Worm (Caenorhabditis elegans): Measurements from ENCODE around the gene C35D10.3.

- TF ChIP-seq tbx-37 (GFP tag; conservative IDR thresholded peaks at IDR 0.05) (no peak), flt-1 (GFP tag; IDR thresholded peaks at IDR 0.05) (no peak), hmbx-1 (tag; optimal IDR thresholded peaks at IDR 0.05) (no peak), F13C5.2 (tag; optimal IDR thresholded peaks at IDR 0.05) (no peak), scrt-1 (GFP tag; IDR thresholded peaks at IDR 0.05) (no peak), ama-1 (optimal IDR thresholded peaks at IDR 0.05) (no peak), tra-4 (tag; optimal IDR thresholded peaks at IDR 0.05) (no peak), sea-1 (GFP tag; conservative IDR thresholded peaks at IDR 0.05) (no peak), aly-1 (tag; optimal IDR thresholded peaks at IDR 0.05) (no peak), hnd-1 (tag; optimal IDR thresholded peaks at IDR 0.05) (no peak), B0310.2 (tag; optimal IDR thresholded peaks at IDR 0.05) (no peak)
Measured at ce11 chrIII:4881955-4882354, 13.2 kb downstream of the C35D10.3 start.

Data from whole organism, early embryonic.